Worm (Caenorhabditis elegans): Measurements from ENCODE around the gene fbxa-102.

ce11 chrV:17493732-17494131 lies at the start of gene fbxa-102:
- TF ChIP-seq unc-62 (GFP tag; optimal IDR thresholded peaks at IDR 0.05) (no peak), dmd-4 (tag; optimal IDR thresholded peaks at IDR 0.05) (no peak), mdl-1 (tag; optimal IDR thresholded peaks at IDR 0.05) (no peak), zag-1 (tag; optimal IDR thresholded peaks at IDR 0.05) (no peak), elt-1 (tag; optimal IDR thresholded peaks at IDR 0.05) (no peak)
